Worm (Caenorhabditis elegans) whole organism, young adult: ENCODE results near the gene T05G5.4.

ENCODE experiments used
- F49E8.2 ChIP-seq: sonication (generic microtip); optimal IDR thresholded peaks from 3 replicates; lab custom pipeline; 2017; ENCODE audit warnings: missing genetic modification characterization, mild to moderate bottlenecking, missing compliant biosample characterization, antibody characterized with exemption, moderate library complexity; ENCODE audit not compliant: insufficient read depth
- F57A8.1 ChIP-seq: fragments of 200-800 bp; sonication (Bioruptor generic); optimal IDR thresholded peaks from 2 replicates; lab custom pipeline; 2018; ENCODE audit warnings: mild to moderate bottlenecking, missing genetic modification characterization, moderate library complexity, missing compliant biosample characterization
- aptf-2 ChIP-seq: fragments of 200-800 bp; sonication (Bioruptor generic); conservative IDR thresholded peaks from 2 replicates; pipeline ENCODE4 v1.3.6; 2022; ENCODE audit warnings: missing genetic modification reagents, missing genetic modification characterization, missing compliant biosample characterization
- bed-2 ChIP-seq: fragments of 200-800 bp; sonication (Bioruptor generic); IDR thresholded peaks from 2 replicates; pipeline ENCODE4 v1.3.6; 2022; ENCODE audit warnings: missing genetic modification reagents, missing genetic modification characterization, missing compliant biosample characterization
- lag-1 ChIP-seq: fragments of 200-800 bp; sonication (Bioruptor generic); IDR thresholded peaks from 2 replicates; pipeline ENCODE4 v1.3.6; 2022; ENCODE audit warnings: missing genetic modification reagents, missing genetic modification characterization, missing compliant biosample characterization
- mcd-1 ChIP-seq: fragments of 200-800 bp; sonication (Bioruptor generic); IDR thresholded peaks from 2 replicates; pipeline ENCODE4 v1.3.6; 2022; ENCODE audit warnings: missing genetic modification reagents, missing genetic modification characterization, missing compliant biosample characterization
- mxl-1 ChIP-seq: sonication (generic microtip); optimal IDR thresholded peaks from 2 replicates; lab custom pipeline; 2016; ENCODE audit warnings: missing genetic modification characterization, missing compliant biosample characterization
- sea-2 ChIP-seq: fragments of 200-800 bp; sonication (Bioruptor generic); IDR thresholded peaks from 2 replicates; pipeline ENCODE4 v1.3.6; 2022; ENCODE audit warnings: missing genetic modification characterization, missing compliant biosample characterization
- unc-62 ChIP-seq: fragments of 150-350 bp; optimal IDR thresholded peaks from 2 replicates; lab custom pipeline; 2014; ENCODE audit warnings: missing biosample characterization, missing genetic modification reagents, missing genetic modification characterization

DNA sequence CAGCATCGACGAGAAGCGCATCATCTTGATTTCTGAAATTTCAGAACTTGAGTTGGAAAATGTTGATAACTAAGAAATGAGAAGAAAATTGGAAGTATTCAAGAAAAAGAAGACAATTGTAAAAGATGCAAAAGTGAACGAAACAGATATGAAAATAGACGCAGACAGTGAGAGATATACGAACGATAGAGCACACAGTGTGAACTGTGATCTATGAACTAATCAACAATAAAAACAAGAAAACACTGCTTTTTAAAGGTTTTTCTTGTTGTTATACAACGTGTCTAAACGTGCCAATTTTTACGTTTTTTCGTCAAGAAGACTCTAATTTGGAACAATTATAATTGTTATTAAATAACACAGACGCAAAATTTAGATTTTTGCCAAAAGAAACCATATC, 4.1 kb downstream of the T05G5.4 start, which contains the start of gene ech-6:
- TF ChIP-seq F49E8.2 (tag; lab: Kevin White, UChicago) (no peak), sea-2 (GFP tag; lab: Robert Waterston, UW) (no peak), unc-62 (GFP tag; lab: Kevin White, UChicago) (no peak), lag-1 (no peak), bed-2 (no peak), mxl-1 (tag; lab: Kevin White, UChicago) (no peak), F57A8.1 (no peak), aptf-2 (no peak), mcd-1 (GFP tag; lab: Robert Waterston, UW) (no peak)
